Worm (Caenorhabditis elegans) whole organism, L4 larva: ENCODE results near the gene F32H5.4.

Experiments
- D1046.2 ChIP-seq: fragments of 200-800 bp; sonication (Bioruptor generic); IDR thresholded peaks from 2 replicates; pipeline ENCODE4 v1.3.6; 2022; ENCODE audit warnings: missing genetic modification characterization, missing compliant biosample characterization
- F10B5.3 ChIP-seq: sonication (generic microtip); optimal IDR thresholded peaks from 2 replicates; lab custom pipeline; 2016; ENCODE audit warnings: mild to moderate bottlenecking, missing genetic modification characterization, missing compliant biosample characterization
- T26A8.4 ChIP-seq: fragments of 200-800 bp; sonication (Bioruptor generic); IDR thresholded peaks from 2 replicates; pipeline ENCODE4 v1.3.6; 2022; ENCODE audit warnings: missing genetic modification characterization, missing compliant biosample characterization
- Y48G9A.11 ChIP-seq: fragments of 200-800 bp; sonication (Bioruptor generic); IDR thresholded peaks from 2 replicates; pipeline ENCODE4 v1.3.6; 2022; ENCODE audit warnings: missing genetic modification reagents, missing genetic modification characterization, missing compliant biosample characterization
- Y75B8A.6 ChIP-seq: fragments of 200-800 bp; sonication (Bioruptor generic); IDR thresholded peaks from 2 replicates; pipeline ENCODE4 v1.3.6; 2022; ENCODE audit warnings: missing genetic modification reagents, missing genetic modification characterization, missing compliant biosample characterization
- ama-1 ChIP-seq: fragments of 150-350 bp; optimal IDR thresholded peaks from 2 replicates; lab custom pipeline; 2014; ENCODE audit warnings: inconsistent platforms, mixed read lengths
- ceh-28 ChIP-seq: fragments of 150-350 bp; optimal IDR thresholded peaks from 2 replicates; lab custom pipeline; 2014; ENCODE audit warnings: missing biosample characterization, missing genetic modification reagents, missing genetic modification characterization
- ceh-32 ChIP-seq: sonication (generic microtip); optimal IDR thresholded peaks from 2 replicates; lab custom pipeline; 2016; ENCODE audit warnings: mild to moderate bottlenecking, missing genetic modification characterization, missing compliant biosample characterization; ENCODE audit not compliant: poor library complexity
- daf-16 ChIP-seq, 3 experiments: sonication (generic microtip); optimal IDR thresholded peaks; 2 replicates each; lab custom pipeline; 2016 to 2017; ENCODE audit warnings: missing genetic modification characterization in 3 of 3, missing genetic modification reagents in 3 of 3, mild to moderate bottlenecking in 2 of 3, missing compliant biosample characterization in 2 of 3, missing biosample characterization in 1 of 3, moderate library complexity in 1 of 3
- daf-19 ChIP-seq: fragments of 200-800 bp; sonication (Bioruptor generic); conservative IDR thresholded peaks from 2 replicates; pipeline ENCODE4 v1.3.6; 2022; ENCODE audit warnings: missing genetic modification characterization, missing compliant biosample characterization
- egl-27 ChIP-seq: sonication (generic microtip); optimal IDR thresholded peaks from 3 replicates; lab custom pipeline; 2017; ENCODE audit warnings: missing biosample characterization, missing genetic modification reagents, missing genetic modification characterization
- fkh-10 ChIP-seq: fragments of 150-350 bp; optimal IDR thresholded peaks from 2 replicates; lab custom pipeline; 2014; ENCODE audit warnings: missing biosample characterization, missing genetic modification reagents, missing genetic modification characterization
- gei-8 ChIP-seq: fragments of 200-800 bp; sonication (Bioruptor generic); optimal IDR thresholded peaks from 2 replicates; lab custom pipeline; 2018; ENCODE audit warnings: mild to moderate bottlenecking, missing genetic modification characterization, missing compliant biosample characterization
- hlh-30 ChIP-seq: sonication (generic microtip); optimal IDR thresholded peaks from 2 replicates; lab custom pipeline; 2017; ENCODE audit warnings: antibody characterized with exemption, mild to moderate bottlenecking, missing genetic modification characterization, missing compliant biosample characterization; ENCODE audit not compliant: insufficient read depth
- hmg-1.1 ChIP-seq: fragments of 200-800 bp; sonication (Bioruptor generic); IDR thresholded peaks from 2 replicates; pipeline ENCODE4 v1.3.6; 2022; ENCODE audit warnings: missing genetic modification reagents, missing genetic modification characterization, missing compliant biosample characterization
- lin-1 ChIP-seq: fragments of 200-800 bp; sonication (Bioruptor generic); IDR thresholded peaks from 2 replicates; pipeline ENCODE4 v1.3.6; 2022; ENCODE audit warnings: missing genetic modification reagents, missing genetic modification characterization, missing compliant biosample characterization
- lin-39 ChIP-seq: fragments of 150-350 bp; optimal IDR thresholded peaks from 2 replicates; lab custom pipeline; 2014; ENCODE audit warnings: missing biosample characterization, missing genetic modification reagents, missing genetic modification characterization
- lir-3 ChIP-seq: sonication (generic microtip); optimal IDR thresholded peaks from 2 replicates; lab custom pipeline; 2016; ENCODE audit warnings: mild to moderate bottlenecking, missing genetic modification characterization, missing compliant biosample characterization
- lsy-2 ChIP-seq, 2 experiments: fragments of 150-350 bp in 1 of 2; sonication (generic microtip) in 1 of 2; optimal IDR thresholded peaks; 2 replicates each; lab custom pipeline; 2014 to 2017; ENCODE audit warnings: missing biosample characterization in 2 of 2, missing genetic modification characterization in 2 of 2
- mdl-1 ChIP-seq, 2 experiments: fragments of 150-350 bp in 1 of 2; sonication (generic microtip) in 1 of 2; optimal IDR thresholded peaks; 2 replicates each; lab custom pipeline; 2014 to 2017; ENCODE audit warnings: missing biosample characterization in 2 of 2, missing genetic modification characterization in 2 of 2
- mdt-29 ChIP-seq: fragments of 200-800 bp; sonication (Bioruptor generic); IDR thresholded peaks from 2 replicates; pipeline ENCODE4 v1.3.6; 2022; ENCODE audit warnings: missing genetic modification reagents, missing genetic modification characterization, missing compliant biosample characterization
- mep-1 ChIP-seq: fragments of 150-350 bp; sonication (generic microtip); optimal IDR thresholded peaks from 3 replicates; lab custom pipeline; 2014; ENCODE audit warnings: missing biosample characterization, missing genetic modification characterization
- mxl-3 ChIP-seq: fragments of 200-800 bp; sonication (Bioruptor generic); optimal IDR thresholded peaks from 2 replicates; lab custom pipeline; 2018; ENCODE audit warnings: mild to moderate bottlenecking, missing genetic modification characterization, missing compliant biosample characterization
- nhr-10 ChIP-seq: fragments of 150-350 bp; optimal IDR thresholded peaks from 2 replicates; lab custom pipeline; 2014; ENCODE audit warnings: missing biosample characterization, missing genetic modification characterization
- nhr-11 ChIP-seq: fragments of 150-350 bp; optimal IDR thresholded peaks from 2 replicates; lab custom pipeline; 2014; ENCODE audit warnings: missing biosample characterization, missing genetic modification characterization
- nhr-237 ChIP-seq: sonication (generic microtip); optimal IDR thresholded peaks from 2 replicates; lab custom pipeline; 2017; ENCODE audit warnings: missing biosample characterization, missing genetic modification characterization
- nhr-25 ChIP-seq: sonication (generic microtip); optimal IDR thresholded peaks from 2 replicates; lab custom pipeline; 2017; ENCODE audit warnings: missing genetic modification characterization, mild to moderate bottlenecking, missing compliant biosample characterization, antibody characterized with exemption, moderate library complexity, borderline replicate concordance; ENCODE audit not compliant: insufficient read depth
- nhr-42 ChIP-seq: fragments of 200-800 bp; sonication (Bioruptor generic); IDR thresholded peaks from 2 replicates; pipeline ENCODE4 v1.3.6; 2022; ENCODE audit warnings: missing genetic modification characterization, missing compliant biosample characterization
- nhr-77 ChIP-seq: fragments of 150-350 bp; optimal IDR thresholded peaks from 2 replicates; lab custom pipeline; 2014; ENCODE audit warnings: missing biosample characterization, missing genetic modification characterization
- php-3 ChIP-seq: fragments of 200-800 bp; sonication (Bioruptor generic); IDR thresholded peaks from 2 replicates; pipeline ENCODE4 v1.3.6; 2022; ENCODE audit warnings: missing genetic modification reagents, missing genetic modification characterization, missing compliant biosample characterization
- pqm-1 ChIP-seq: sonication (generic microtip); optimal IDR thresholded peaks from 2 replicates; lab custom pipeline; 2017; ENCODE audit warnings: missing biosample characterization, missing genetic modification characterization
- snpc-1.2 ChIP-seq: fragments of 200-800 bp; sonication (Bioruptor generic); IDR thresholded peaks from 2 replicates; pipeline ENCODE4 v1.3.6; 2022; ENCODE audit warnings: missing genetic modification reagents, missing genetic modification characterization, missing compliant biosample characterization
- snpc-4 ChIP-seq: fragments of 150-350 bp; optimal IDR thresholded peaks from 2 replicates; lab custom pipeline; 2014; ENCODE audit warnings: missing biosample characterization, missing genetic modification characterization
- spr-1 ChIP-seq: sonication (generic microtip); optimal IDR thresholded peaks from 2 replicates; lab custom pipeline; 2016; ENCODE audit warnings: mild to moderate bottlenecking, missing genetic modification characterization, missing compliant biosample characterization
- spr-3 ChIP-seq: fragments of 200-800 bp; sonication (Bioruptor generic); optimal IDR thresholded peaks from 2 replicates; lab custom pipeline; 2018; ENCODE audit warnings: mild to moderate bottlenecking, missing genetic modification characterization, missing compliant biosample characterization
- unc-62 ChIP-seq, 3 experiments: fragments of 150-350 bp in 1 of 3; sonication (generic microtip); optimal IDR thresholded peaks in 2 of 3; peaks in 1 of 3; 1 replicate in 1 of 3; 2 replicates in 2 of 3; lab custom pipeline; 2014 to 2017; ENCODE audit warnings: missing biosample characterization in 3 of 3, missing genetic modification characterization in 3 of 3, missing genetic modification reagents in 3 of 3, missing genotype in 1 of 3
- vab-7 ChIP-seq: fragments of 200-800 bp; sonication (Bioruptor generic); IDR thresholded peaks from 2 replicates; pipeline ENCODE4 v1.3.6; 2022; ENCODE audit warnings: missing genetic modification reagents, missing genetic modification characterization, missing compliant biosample characterization
- zag-1 ChIP-seq: fragments of 150-350 bp; optimal IDR thresholded peaks from 2 replicates; lab custom pipeline; 2014; ENCODE audit warnings: missing biosample characterization, missing genetic modification characterization
- zfp-2 ChIP-seq: sonication (generic microtip); optimal IDR thresholded peaks from 2 replicates; lab custom pipeline; 2016; ENCODE audit warnings: mild to moderate bottlenecking, missing genetic modification characterization, missing compliant biosample characterization
- zfp-3 ChIP-seq: fragments of 200-800 bp; sonication (Bioruptor generic); conservative IDR thresholded peaks from 2 replicates; pipeline ENCODE4 v1.3.6; 2022; ENCODE audit warnings: missing genetic modification reagents, missing genetic modification characterization, missing compliant biosample characterization
- zip-11 ChIP-seq: fragments of 200-800 bp; sonication (Bioruptor generic); IDR thresholded peaks from 2 replicates; pipeline ENCODE4 v1.3.6; 2022; ENCODE audit warnings: missing genetic modification characterization, missing compliant biosample characterization
- ztf-11 ChIP-seq: fragments of 150-350 bp; optimal IDR thresholded peaks from 2 replicates; lab custom pipeline; 2014; ENCODE audit warnings: missing biosample characterization, missing genetic modification characterization
- ztf-7 ChIP-seq: fragments of 150-350 bp; optimal IDR thresholded peaks from 2 replicates; lab custom pipeline; 2014; ENCODE audit warnings: missing biosample characterization, missing genetic modification characterization

F32H5.4 gene

DNA sequence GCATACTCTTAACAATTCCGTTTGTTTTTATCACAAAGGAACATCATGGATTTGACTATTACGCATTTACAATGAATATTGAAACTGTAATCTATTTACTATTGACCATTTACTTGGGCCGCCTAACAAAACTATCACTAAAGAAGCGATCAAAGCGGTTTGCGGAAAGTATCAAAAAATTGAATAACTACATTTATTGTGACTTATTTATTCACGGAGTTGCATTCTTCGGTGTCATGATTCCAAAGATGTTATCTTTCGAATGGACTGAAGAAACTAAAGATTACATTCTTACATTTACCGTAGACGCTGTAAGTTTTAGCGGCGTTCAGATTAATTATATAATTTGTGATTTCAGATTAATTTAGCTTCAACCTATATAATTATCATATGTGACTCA, 3.9 kb downstream of the F32H5.4 start:
- TF ChIP-seq lsy-2 (tag; optimal IDR thresholded peaks at IDR 0.05; lab: Kevin White, UChicago) (no peak), hmg-1.1 (GFP tag; lab: Robert Waterston, UW) (no peak), hlh-30 (tag; lab: Kevin White, UChicago) (no peak), unc-62 (GFP tag; optimal IDR thresholded peaks at IDR 0.05 in 1 of 2; lab: Kevin White, UChicago) (peak in 1 of 2 experiments; percentile 92), unc-62 (tag; optimal IDR thresholded peaks at IDR 0.05; lab: Kevin White, UChicago) (no peak), daf-19 (GFP tag; lab: Robert Waterston, UW) (no peak), vab-7 (GFP tag; lab: Robert Waterston, UW) (no peak), nhr-237 (no peak), D1046.2 (GFP tag; lab: Robert Waterston, UW) (no peak)

DNA sequence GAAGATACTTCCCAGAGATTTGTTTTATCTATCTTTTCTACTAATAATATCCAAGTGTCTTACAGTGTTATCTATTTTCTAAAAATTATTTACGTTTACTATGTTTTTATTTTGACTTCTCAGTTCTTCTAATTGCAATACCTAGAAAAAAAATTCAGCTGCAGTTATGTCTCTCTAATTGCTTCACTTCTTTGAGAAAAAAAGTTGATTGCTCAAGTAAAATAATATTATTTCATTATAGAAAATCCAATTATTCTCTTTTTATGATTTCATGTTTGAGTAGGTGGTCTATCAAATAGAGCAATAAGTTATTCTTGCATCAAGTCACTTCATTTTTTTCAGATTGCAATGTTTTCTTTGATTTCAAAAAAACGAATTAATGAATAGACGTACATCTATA, 6.1 kb downstream of the F32H5.4 start:
- TF ChIP-seq spr-3 (no peak), fkh-10 (peak; percentile 37), zfp-2 (tag; lab: Kevin White, UChicago) (no peak)

DNA sequence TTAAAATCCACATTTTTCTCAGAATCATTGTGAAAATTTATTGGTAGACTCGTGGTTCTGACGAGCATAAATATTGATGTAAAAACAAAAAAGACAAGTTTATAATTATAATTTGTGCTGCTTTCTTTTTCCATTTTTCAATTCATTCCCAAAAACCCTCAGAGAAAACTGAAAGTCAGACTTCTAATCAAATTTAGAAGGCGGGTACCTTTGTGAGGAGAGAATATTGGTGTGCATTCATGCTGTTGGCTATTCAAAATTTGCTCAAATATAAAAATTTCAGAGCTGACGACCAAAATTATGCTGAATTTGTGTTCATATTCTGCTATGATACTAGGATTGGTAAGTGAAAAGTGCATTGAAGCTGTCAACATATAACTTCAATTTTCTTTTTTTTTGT, 6.7 kb downstream of the F32H5.4 start, which contains the start of gene srx-125:
TSS of gene srx-125 (plus strand) at position 301 of the 400 bp plus-strand sequence.
- TF ChIP-seq nhr-77 (tag; lab: Kevin White, UChicago) (no peak), egl-27 (tag; lab: Kevin White, UChicago) (no peak), Y48G9A.11 (no peak), unc-62 (GFP tag; optimal IDR thresholded peaks at IDR 0.05 in 1 of 2; lab: Kevin White, UChicago) (peak in 1 of 2 experiments; percentile 46), unc-62 (tag; optimal IDR thresholded peaks at IDR 0.05; lab: Kevin White, UChicago) (no peak), spr-3 (no peak), nhr-11 (no peak), zfp-3 (GFP tag; lab: Robert Waterston, UW) (no peak)

DNA sequence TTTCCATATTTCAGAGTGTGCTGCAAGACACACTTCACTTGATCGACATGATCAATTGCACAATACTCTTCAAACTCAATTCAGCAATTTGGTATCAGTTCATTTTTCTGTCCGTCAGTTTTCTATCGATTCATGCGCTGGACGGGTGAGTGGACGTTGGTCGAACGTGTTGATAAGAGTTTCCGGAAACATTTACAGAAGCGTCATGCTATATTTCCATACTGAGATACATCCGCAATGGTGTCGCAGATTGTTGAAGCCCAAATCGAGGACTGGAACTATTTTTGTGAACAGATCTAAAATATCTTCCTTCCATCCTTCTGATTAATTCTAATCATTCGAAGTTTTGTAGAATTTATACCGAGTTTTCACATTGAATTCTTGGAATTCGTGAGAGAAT, 9.3 kb downstream of the F32H5.4 start:
- TF ChIP-seq mdt-29 (GFP tag; lab: Robert Waterston, UW) (no peak; the same call in 1 of the 2 replicates), nhr-10 (tag; lab: Kevin White, UChicago) (peak; percentile 36), F10B5.3 (no peak), snpc-1.2 (GFP tag; lab: Robert Waterston, UW) (no peak), snpc-4 (tag; lab: Kevin White, UChicago) (no peak), Y75B8A.6 (GFP tag; lab: Robert Waterston, UW) (0 out of 2 replicates have a peak, but pooled peaks have one; percentile 4), nhr-42 (GFP tag; lab: Robert Waterston, UW) (no peak), lsy-2 (tag; optimal IDR thresholded peaks at IDR 0.05; lab: Kevin White, UChicago) (no peak), ztf-7 (tag; lab: Kevin White, UChicago) (no peak), daf-16 (GFP tag; optimal IDR thresholded peaks at IDR 0.05; lab: Kevin White, UChicago) (no peak), daf-16 (tag; optimal IDR thresholded peaks at IDR 0.05; lab: Kevin White, UChicago) (peak; percentile 68), zag-1 (tag; lab: Kevin White, UChicago) (no peak), mdl-1 (tag; optimal IDR thresholded peaks at IDR 0.05; lab: Kevin White, UChicago) (peak in 1 of 2 experiments; percentile 7), unc-62 (GFP tag; optimal IDR thresholded peaks at IDR 0.05 in 1 of 2; lab: Kevin White, UChicago) (peak in 1 of 2 experiments; percentile 6), unc-62 (tag; optimal IDR thresholded peaks at IDR 0.05; lab: Kevin White, UChicago) (no peak), php-3 (0 out of 2 replicates have a peak, but pooled peaks have one; percentile 6), pqm-1 (tag; lab: Kevin White, UChicago) (peak; percentile 54), gei-8 (GFP tag; lab: Kevin White, UChicago) (peak; percentile 11), lin-39 (tag; lab: Kevin White, UChicago) (no peak), mep-1 (peak; percentile 60), ama-1 (lab: Kevin White, UChicago) (no peak), T26A8.4 (no peak), lin-1 (peak; percentile 23; the same call in 1 of the 2 replicates), mxl-3 (GFP tag; lab: Kevin White, UChicago) (peak; percentile 66), zip-11 (GFP tag; lab: Robert Waterston, UW) (no peak), zfp-3 (GFP tag; lab: Robert Waterston, UW) (peak; percentile 64), nhr-77 (tag; lab: Kevin White, UChicago) (peak; percentile 62), spr-1 (tag; lab: Kevin White, UChicago) (no peak), hmg-1.1 (GFP tag; lab: Robert Waterston, UW) (no peak), spr-3 (no peak), lir-3 (tag; lab: Kevin White, UChicago) (no peak), ztf-11 (no peak), nhr-25 (peak; percentile 3), ceh-28 (no peak), ceh-32 (tag; lab: Kevin White, UChicago) (no peak)
